Worm (Caenorhabditis elegans) whole organism, mixed stage, embryonic: ENCODE results near the gene pho-14.

Experiments
- snpc-4 ChIP-seq: fragments of 150-350 bp; optimal IDR thresholded peaks from 2 replicates; lab custom pipeline; 2014; ENCODE audit warnings: missing biosample characterization, missing genetic modification characterization
- unc-39 ChIP-seq: fragments of 150-350 bp; optimal IDR thresholded peaks from 2 replicates; lab custom pipeline; 2014; ENCODE audit warnings: missing biosample characterization, missing genetic modification characterization

- TF ChIP-seq unc-39 (tag; lab: Kevin White, UChicago) (no peak), snpc-4 (tag; lab: Kevin White, UChicago) (no peak)
These were observed 36.7 kb downstream of the pho-14 start for ce11 chrII:1063926-1064325.
